Worm (Caenorhabditis elegans) whole organism, mixed stage, embryonic: Measurements from ENCODE around the gene scpl-4.

Experiments
- blmp-1 ChIP-seq: fragments of 150-350 bp; optimal IDR thresholded peaks from 2 replicates; lab custom pipeline; 2014; ENCODE audit warnings: missing biosample characterization, missing genetic modification characterization
- elt-1 ChIP-seq: sonication (generic microtip); optimal IDR thresholded peaks from 2 replicates; lab custom pipeline; 2017; ENCODE audit warnings: missing genetic modification characterization, mild to moderate bottlenecking, missing compliant biosample characterization, antibody characterized with exemption, moderate library complexity, borderline replicate concordance; ENCODE audit not compliant: insufficient read depth
- nhr-237 ChIP-seq: fragments of 150-350 bp; optimal IDR thresholded peaks from 2 replicates; lab custom pipeline; 2014; ENCODE audit warnings: missing biosample characterization, missing genetic modification characterization
- nhr-28 ChIP-seq: fragments of 150-350 bp; optimal IDR thresholded peaks from 2 replicates; lab custom pipeline; 2014; ENCODE audit warnings: missing biosample characterization, missing genetic modification characterization
- pha-4 ChIP-seq: fragments of 150-350 bp; optimal IDR thresholded peaks from 2 replicates; lab custom pipeline; 2018; ENCODE audit warnings: missing biosample characterization, missing genetic modification reagents, missing genetic modification characterization
- snpc-4 ChIP-seq: fragments of 150-350 bp; optimal IDR thresholded peaks from 2 replicates; lab custom pipeline; 2014; ENCODE audit warnings: missing biosample characterization, missing genetic modification characterization
- unc-62 ChIP-seq: fragments of 150-350 bp; optimal IDR thresholded peaks from 2 replicates; lab custom pipeline; 2014; ENCODE audit warnings: missing biosample characterization, missing genetic modification reagents, missing genetic modification characterization
- ztf-11 ChIP-seq: fragments of 150-350 bp; optimal IDR thresholded peaks from 2 replicates; lab custom pipeline; 2014; ENCODE audit warnings: missing biosample characterization, missing genetic modification characterization

DNA sequence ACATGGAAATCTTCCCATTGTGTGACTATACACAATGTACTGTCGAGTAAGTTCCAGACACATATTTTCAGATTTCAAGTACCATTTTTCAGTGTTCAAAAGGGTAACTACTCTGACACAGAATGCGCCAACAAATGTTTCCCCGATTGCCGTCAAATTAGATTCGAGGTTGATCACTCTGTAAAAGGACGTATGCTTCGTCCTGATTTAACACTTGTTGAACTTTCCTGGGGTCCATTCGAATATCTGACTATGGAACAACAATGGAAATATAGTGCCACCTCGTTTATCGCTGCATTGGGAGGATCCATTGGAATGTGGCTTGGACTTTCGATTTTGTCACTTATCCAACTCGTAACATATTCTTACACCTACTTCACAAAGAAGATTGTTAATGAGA, 24.7 kb upstream of the scpl-4 start:
- TF ChIP-seq pha-4 (no peak), ztf-11 (no peak), nhr-28 (no peak), unc-62 (GFP tag; lab: Kevin White, UChicago) (no peak), snpc-4 (tag; lab: Kevin White, UChicago) (no peak), blmp-1 (tag; lab: Kevin White, UChicago) (no peak), nhr-237 (tag; lab: Kevin White, UChicago) (no peak), elt-1 (tag; lab: Kevin White, UChicago) (no peak)
